Worm (Caenorhabditis elegans) whole organism, L3 larva: ENCODE measurements around the gene B0416.10.

ENCODE experiments used
- elt-3 ChIP-seq, 3 experiments: fragments of 150-350 bp in 1 of 3; sonication (generic microtip) in 2 of 3; optimal IDR thresholded peaks; 2 replicates in 2 of 3; 4 replicates in 1 of 3; lab custom pipeline; 2014 to 2017; ENCODE audit warnings: missing biosample characterization in 3 of 3, missing genetic modification characterization in 3 of 3
- jun-1 ChIP-seq: fragments of 150-350 bp; optimal IDR thresholded peaks from 2 replicates; lab custom pipeline; 2014; ENCODE audit warnings: missing biosample characterization, missing genetic modification reagents, missing genetic modification characterization
- nhr-237 ChIP-seq: fragments of 150-350 bp; optimal IDR thresholded peaks from 2 replicates; lab custom pipeline; 2014; ENCODE audit warnings: missing biosample characterization, missing genetic modification characterization
- nhr-25 ChIP-seq: sonication (generic microtip); optimal IDR thresholded peaks from 2 replicates; lab custom pipeline; 2017; ENCODE audit warnings: missing biosample characterization, missing genetic modification characterization
- pha-4 ChIP-seq: fragments of 150-350 bp; optimal IDR thresholded peaks from 2 replicates; lab custom pipeline; 2014; ENCODE audit warnings: missing biosample characterization, missing genetic modification reagents, missing genetic modification characterization
- ztf-4 ChIP-seq: fragments of 150-350 bp; optimal IDR thresholded peaks from 2 replicates; lab custom pipeline; 2014; ENCODE audit warnings: missing biosample characterization, missing genetic modification characterization

DNA sequence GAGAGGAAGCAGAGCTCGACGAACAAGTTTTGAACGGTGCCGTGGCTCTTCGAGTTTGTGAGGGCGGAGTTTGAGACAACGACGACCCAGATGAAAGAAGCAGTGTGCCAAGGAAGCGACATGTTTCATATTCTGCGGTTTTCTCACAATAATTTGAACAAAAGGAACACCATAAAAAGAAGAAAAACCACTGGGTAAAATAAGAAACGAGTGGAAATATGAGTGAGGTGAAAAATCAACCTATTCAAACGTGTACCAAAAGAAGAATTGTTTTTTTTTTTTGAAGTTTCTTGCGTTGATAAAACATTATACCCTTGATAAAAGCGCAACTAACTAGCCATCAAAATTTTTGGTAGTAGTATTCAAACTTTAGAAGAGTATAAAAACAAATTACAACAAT, 32.4 kb downstream of the B0416.10 start, which contains the start of gene lgc-4:
- no peak for TF ChIP-seq nhr-25
- TF ChIP-seq elt-3 (tag; optimal IDR thresholded peaks at IDR 0.05; lab: Kevin White, UChicago): no peak
- TF ChIP-seq pha-4 (tag; lab: Kevin White, UChicago): no peak
- TF ChIP-seq ztf-4 (tag; lab: Kevin White, UChicago): no peak
- no peak for TF ChIP-seq jun-1 (tag; lab: Kevin White, UChicago)
- no peak for TF ChIP-seq nhr-237
